Fruit fly (Drosophila melanogaster): ENCODE results near the gene bigmax.

The bigmax gene

dm6 chr3R:27288202-27289135, at the start of gene bigmax, which contains the start of gene Hmu:
Gene bigmax (minus strand): TSS chr3R:27288526.
Gene Hmu (plus strand): TSS chr3R:27288769.
- TF ChIP-seq CG4496 (GFP tag; IDR thresholded peaks at IDR 0.05) (peak; percentile 83), D1 (tag; optimal IDR thresholded peaks at IDR 0.05) (no peak), CG8159 (tag; optimal IDR thresholded peaks at IDR 0.05) (peak; percentile 62), CG32121 (GFP tag; IDR thresholded peaks at IDR 0.05) (peak; percentile 78), CG8301 (tag; optimal IDR thresholded peaks at IDR 0.05) (peak; percentile 67), Snoo (tag; optimal IDR thresholded peaks at IDR 0.05) (peak; percentile 65), CG12605 (GFP tag; IDR thresholded peaks at IDR 0.05) (peak; percentile 42; the same call in 1 of the 2 replicates), gl (tag; optimal IDR thresholded peaks at IDR 0.05) (peak; percentile 43), CG34367 (tag; optimal IDR thresholded peaks at IDR 0.05) (peak; percentile 53), CG14655 (GFP tag; optimal IDR thresholded peaks at IDR 0.05) (peak; percentile 69), rn (GFP tag; IDR thresholded peaks at IDR 0.05) (peak; percentile 45; the same call in 1 of the 2 replicates), Pif1B (GFP tag; optimal IDR thresholded peaks at IDR 0.05) (peak; percentile 36), CG9948 (tag; optimal IDR thresholded peaks at IDR 0.05) (peak; percentile 62), EcR (GFP tag; optimal IDR thresholded peaks at IDR 0.05) (peak; percentile 66), CG13204 (GFP tag; optimal IDR thresholded peaks at IDR 0.05) (no peak), CG17806 (tag; optimal IDR thresholded peaks at IDR 0.05) (peak; percentile 60), Ets98B (GFP tag; IDR thresholded peaks at IDR 0.05) (peak; percentile 80), Pif1A (GFP tag; optimal IDR thresholded peaks at IDR 0.05) (peak; percentile 65), CG15710 (tag; optimal IDR thresholded peaks at IDR 0.05) (peak; percentile 67), fd96Ca (GFP tag; IDR thresholded peaks at IDR 0.05) (peak; percentile 75), CG10348 (GFP tag; IDR thresholded peaks at IDR 0.05) (no peak)

- TF ChIP-seq rn (GFP tag; IDR thresholded peaks at IDR 0.05) (no peak), CG8301 (tag; optimal IDR thresholded peaks at IDR 0.05) (no peak), CG17806 (tag; optimal IDR thresholded peaks at IDR 0.05) (no peak), Pif1A (GFP tag; optimal IDR thresholded peaks at IDR 0.05) (no peak), gl (tag; optimal IDR thresholded peaks at IDR 0.05) (no peak), CG9948 (tag; optimal IDR thresholded peaks at IDR 0.05) (no peak), EcR (GFP tag; optimal IDR thresholded peaks at IDR 0.05) (no peak), CG14655 (GFP tag; optimal IDR thresholded peaks at IDR 0.05) (no peak), Ets98B (GFP tag; IDR thresholded peaks at IDR 0.05) (no peak), CG10348 (GFP tag; IDR thresholded peaks at IDR 0.05) (no peak), CG34367 (tag; optimal IDR thresholded peaks at IDR 0.05) (no peak), Snoo (tag; optimal IDR thresholded peaks at IDR 0.05) (no peak), D1 (tag; optimal IDR thresholded peaks at IDR 0.05) (no peak)
These were observed 42.5 kb upstream of the bigmax start, which contains the start of gene CG3330 for dm6 chr3R:27330782-27331181. Gene CG3330 (minus strand): TSS chr3R:27330882.

- TF ChIP-seq fd96Ca (GFP tag; IDR thresholded peaks at IDR 0.05) (no peak), CG17806 (tag; optimal IDR thresholded peaks at IDR 0.05) (no peak), CG10348 (GFP tag; IDR thresholded peaks at IDR 0.05) (no peak), CG9948 (tag; optimal IDR thresholded peaks at IDR 0.05) (no peak), CG4496 (GFP tag; IDR thresholded peaks at IDR 0.05) (no peak), CG34367 (tag; optimal IDR thresholded peaks at IDR 0.05) (no peak), gl (tag; optimal IDR thresholded peaks at IDR 0.05) (no peak), CG8301 (tag; optimal IDR thresholded peaks at IDR 0.05) (no peak), CG8159 (tag; optimal IDR thresholded peaks at IDR 0.05) (no peak), Pif1A (GFP tag; optimal IDR thresholded peaks at IDR 0.05) (no peak), CG13204 (GFP tag; optimal IDR thresholded peaks at IDR 0.05) (no peak), rn (GFP tag; IDR thresholded peaks at IDR 0.05) (no peak)
These were observed 33.9 kb upstream of the bigmax start, which contains the start of gene CG3339 for dm6 chr3R:27322225-27322624. Gene CG3339 (minus strand): TSS chr3R:27322325.

- TF ChIP-seq EcR (GFP tag; optimal IDR thresholded peaks at IDR 0.05) (no peak), CG8159 (tag; optimal IDR thresholded peaks at IDR 0.05) (no peak)
These were observed 5.8 kb upstream of the bigmax start for dm6 chr3R:27294113-27294512.

dm6 chr3R:27293065-27293464, 4.7 kb upstream of the bigmax start:
- TF ChIP-seq Snoo (tag; optimal IDR thresholded peaks at IDR 0.05) (no peak), CG12605 (GFP tag; IDR thresholded peaks at IDR 0.05) (no peak), CG13204 (GFP tag; optimal IDR thresholded peaks at IDR 0.05) (no peak), CG9948 (tag; optimal IDR thresholded peaks at IDR 0.05) (no peak), fd96Ca (GFP tag; IDR thresholded peaks at IDR 0.05) (no peak), CG34367 (tag; optimal IDR thresholded peaks at IDR 0.05) (no peak), rn (GFP tag; IDR thresholded peaks at IDR 0.05) (no peak), CG15710 (tag; optimal IDR thresholded peaks at IDR 0.05) (no peak), Ets98B (GFP tag; IDR thresholded peaks at IDR 0.05) (no peak), CG32121 (GFP tag; IDR thresholded peaks at IDR 0.05) (no peak), gl (tag; optimal IDR thresholded peaks at IDR 0.05) (no peak), CG14655 (GFP tag; optimal IDR thresholded peaks at IDR 0.05) (no peak), CG17806 (tag; optimal IDR thresholded peaks at IDR 0.05) (no peak), CG10348 (GFP tag; IDR thresholded peaks at IDR 0.05) (no peak), CG4496 (GFP tag; IDR thresholded peaks at IDR 0.05) (no peak), D1 (tag; optimal IDR thresholded peaks at IDR 0.05) (no peak), EcR (GFP tag; optimal IDR thresholded peaks at IDR 0.05) (no peak), Pif1A (GFP tag; optimal IDR thresholded peaks at IDR 0.05) (no peak)
